Fruit fly (Drosophila melanogaster): ENCODE results near the gene Arpc3B.

Arpc3B gene

DNA sequence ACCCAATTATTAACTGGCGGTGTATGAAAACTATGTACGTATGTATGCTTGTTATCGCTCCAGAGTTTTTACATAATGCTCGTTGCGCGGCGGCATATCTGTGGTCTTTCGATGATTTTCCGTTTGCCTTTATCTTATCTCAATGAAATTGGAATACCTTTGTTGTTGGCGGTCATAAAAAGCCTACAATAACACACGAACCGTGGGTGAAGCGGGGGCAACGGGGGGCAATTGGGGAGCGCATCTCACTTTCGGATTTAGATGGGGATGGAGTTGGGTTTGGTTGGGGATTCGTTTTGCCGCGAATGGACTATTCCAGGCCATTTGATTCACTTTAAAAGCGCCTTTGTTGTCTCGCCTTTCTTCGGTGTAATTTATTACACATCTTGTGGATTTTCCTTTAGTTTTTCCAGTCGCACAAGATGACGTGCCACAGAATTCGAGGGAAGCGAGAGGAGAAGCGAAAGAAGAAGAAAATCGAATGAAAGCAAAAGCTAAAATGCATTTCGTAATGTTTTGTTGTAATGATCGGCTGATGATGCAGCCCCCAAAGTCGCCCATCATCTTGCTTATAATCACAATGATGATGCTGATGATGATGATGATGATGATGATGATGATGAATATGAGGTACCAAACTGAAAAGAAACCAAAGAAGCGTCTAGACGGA, 16.9 kb upstream of the Arpc3B start (continued):
- TF ChIP-seq CHES-1-like (GFP tag; optimal IDR thresholded peaks at IDR 0.05) (no peak), Sin3A (optimal IDR thresholded peaks at IDR 0.05) (no peak), CG17612 (GFP tag; IDR thresholded peaks at IDR 0.05) (no peak), fu2 (GFP tag; optimal IDR thresholded peaks at IDR 0.05) (no peak), H2.0 (GFP tag; IDR thresholded peaks at IDR 0.05) (no peak), mam (GFP tag; optimal IDR thresholded peaks at IDR 0.05) (no peak), Ptx1 (GFP tag; IDR thresholded peaks at IDR 0.05) (no peak), CG17568 (GFP tag; optimal IDR thresholded peaks at IDR 0.05) (no peak), Dip2 (GFP tag; IDR thresholded peaks at IDR 0.05) (no peak), CG6791 (GFP tag; IDR thresholded peaks at IDR 0.05; ENCODE audit: partially characterized antibody) (no peak), psq (GFP tag; optimal IDR thresholded peaks at IDR 0.05) (no peak), CG13775 (GFP tag; optimal IDR thresholded peaks at IDR 0.05) (no peak), CG11504 (tag; optimal IDR thresholded peaks at IDR 0.05) (no peak), corto (GFP tag; optimal IDR thresholded peaks at IDR 0.05) (no peak), CG1602 (GFP tag; optimal IDR thresholded peaks at IDR 0.05) (no peak), pum (GFP tag; optimal IDR thresholded peaks at IDR 0.05) (no peak), sd (tag; optimal IDR thresholded peaks at IDR 0.05) (peak; percentile 48), CG6689 (GFP tag; IDR thresholded peaks at IDR 0.05) (no peak), CG13287 (GFP tag; IDR thresholded peaks at IDR 0.05; ENCODE audit: partially characterized antibody) (no peak), CG10979 (tag; optimal IDR thresholded peaks at IDR 0.05) (no peak), HLH54F (GFP tag; optimal IDR thresholded peaks at IDR 0.05) (no peak), CG16779 (GFP tag; IDR thresholded peaks at IDR 0.05) (no peak), hth (optimal IDR thresholded peaks at IDR 0.05) (no peak), CG13624 (GFP tag; optimal IDR thresholded peaks at IDR 0.05) (no peak), dan (GFP tag; IDR thresholded peaks at IDR 0.05) (no peak), Fer3 (tag; optimal IDR thresholded peaks at IDR 0.05) (no peak), Aef1 (GFP tag; IDR thresholded peaks at IDR 0.05) (0 out of 3 replicates have a peak, but pooled peaks have one; percentile 22), amos (GFP tag; IDR thresholded peaks at IDR 0.05; ENCODE audit: partially characterized antibody) (no peak), CG11085 (GFP tag; IDR thresholded peaks at IDR 0.05) (no peak), MESR4 (GFP tag; optimal IDR thresholded peaks at IDR 0.05) (no peak), CG34422 (GFP tag; IDR thresholded peaks at IDR 0.05) (no peak), CG4820 (GFP tag; optimal IDR thresholded peaks at IDR 0.05) (no peak), scrt (GFP tag; optimal IDR thresholded peaks at IDR 0.05) (no peak), CG1792 (GFP tag; optimal IDR thresholded peaks at IDR 0.05) (no peak), nmo (GFP tag; optimal IDR thresholded peaks at IDR 0.05) (no peak), so (GFP tag; IDR thresholded peaks at IDR 0.05) (no peak), CG34376 (GFP tag; optimal IDR thresholded peaks at IDR 0.05) (no peak), ab (GFP tag; optimal IDR thresholded peaks at IDR 0.05) (no peak), knrl (GFP tag; IDR thresholded peaks at IDR 0.05; ENCODE audit: partially characterized antibody) (no peak), CG8388 (GFP tag; optimal IDR thresholded peaks at IDR 0.05) (no peak), sob (GFP tag; IDR thresholded peaks at IDR 0.05) (no peak), dpn (GFP tag; optimal IDR thresholded peaks at IDR 0.05) (no peak), Fer1 (GFP tag; optimal IDR thresholded peaks at IDR 0.05) (no peak), inv (GFP tag; IDR thresholded peaks at IDR 0.05; ENCODE audit: partially characterized antibody) (no peak), schlank (tag; optimal IDR thresholded peaks at IDR 0.05) (no peak), chif (GFP tag; optimal IDR thresholded peaks at IDR 0.05) (no peak), CG5245 (GFP tag; optimal IDR thresholded peaks at IDR 0.05) (no peak), CG2116 (GFP tag; optimal IDR thresholded peaks at IDR 0.05) (no peak), org-1 (GFP tag; optimal IDR thresholded peaks at IDR 0.05) (no peak), trh (GFP tag; optimal IDR thresholded peaks at IDR 0.05) (no peak), CG7556 (GFP tag; optimal IDR thresholded peaks at IDR 0.05) (no peak), disco-r (GFP tag; optimal IDR thresholded peaks at IDR 0.05) (no peak)

All from whole organism, embryonic.